Worm (Caenorhabditis elegans): ENCODE data around the gene nucb-1.

DNA sequence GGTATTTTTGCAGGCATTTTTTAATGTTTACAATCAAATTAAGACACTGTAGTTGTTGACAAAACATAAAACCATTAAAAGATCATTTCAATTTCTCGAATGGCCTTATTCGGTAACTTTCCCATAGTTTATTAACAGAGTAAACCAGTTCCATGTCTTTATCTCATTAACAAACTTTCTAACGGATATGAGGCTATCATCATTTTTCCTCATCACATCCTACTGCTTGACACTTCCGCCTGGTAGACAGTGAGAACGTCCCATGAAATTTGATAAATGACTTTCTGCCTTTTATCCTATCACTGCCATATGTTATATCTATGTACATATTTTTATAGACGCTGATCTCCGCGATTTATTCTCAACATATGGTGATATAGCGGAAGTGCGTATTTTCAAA, 26.9 kb upstream of the nucb-1 start:
- no peak for TF ChIP-seq ama-1 (optimal IDR thresholded peaks at IDR 0.05)
- TF ChIP-seq aly-1 (tag; optimal IDR thresholded peaks at IDR 0.05): no peak
- no peak for TF ChIP-seq B0310.2 (tag; optimal IDR thresholded peaks at IDR 0.05)
- no peak for TF ChIP-seq hnd-1 (tag; optimal IDR thresholded peaks at IDR 0.05)
- TF ChIP-seq ceh-36 (tag; optimal IDR thresholded peaks at IDR 0.05): no peak
- TF ChIP-seq tra-4 (tag; optimal IDR thresholded peaks at IDR 0.05): no peak
- no peak for TF ChIP-seq tbx-11 (GFP tag; IDR thresholded peaks at IDR 0.05)
- TF ChIP-seq hmg-4 (GFP tag; optimal IDR thresholded peaks at IDR 0.05): no peak

Measured in whole organism, early embryonic.